ENCODE assay signal across 4 fruit fly cellular contexts in the genomic region with DNA sequence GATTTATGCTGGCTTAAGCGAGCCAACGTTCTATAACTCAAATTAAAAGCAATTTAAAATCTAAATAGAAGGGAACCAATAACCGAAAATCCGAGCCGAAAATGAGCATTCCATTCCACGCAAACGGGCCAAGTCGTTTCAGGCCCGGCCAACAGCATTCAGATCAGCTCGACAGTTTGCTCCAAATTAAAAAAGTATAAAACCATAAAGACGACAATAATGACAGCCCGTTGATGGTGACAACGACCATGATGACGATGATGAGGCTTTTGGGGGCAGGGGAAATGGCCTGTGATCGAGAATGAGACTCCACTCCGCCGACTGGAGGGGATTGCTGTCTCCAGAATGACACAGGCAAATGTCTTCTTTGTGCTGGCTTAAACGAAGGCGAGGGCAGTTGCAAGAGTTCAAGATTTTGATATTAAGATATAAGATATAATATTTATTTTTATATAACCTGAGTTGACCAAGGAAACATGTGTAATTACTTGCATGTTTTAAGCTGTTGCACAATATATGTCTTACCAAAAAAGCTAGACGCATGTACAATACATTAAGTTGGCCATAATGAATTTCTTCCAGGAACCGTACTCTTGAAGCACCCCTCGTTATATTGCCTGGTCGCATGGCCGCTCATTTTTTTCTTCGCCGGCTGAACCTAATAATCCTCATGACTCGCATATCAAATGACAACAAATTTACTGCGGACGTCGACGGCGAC.
TF ChIP-seq lines count a peak whose summit lies in the region.

No protein-coding gene starts in this region.

- TF ChIP-seq CTCF in whole organism, embryonic (GFP tag; optimal IDR thresholded peaks at IDR 0.05; lab: Kevin White, UChicago): no peak

TF ChIP-seq in whole organism, embryonic, 481 proteins besides CTCF, POLR2A, EP300 and RAD21 (continues in another document):
- peak; percentile 47 for TF ChIP-seq gem (tag; optimal IDR thresholded peaks at IDR 0.05; lab: Kevin White, UChicago)
- 0 out of 2 replicates have a peak, but pooled peaks have one; percentile 20 for TF ChIP-seq lmd (GFP tag; IDR thresholded peaks at IDR 0.05; lab: Robert Waterston, UW)
- peak; percentile 39 for TF ChIP-seq CG10267 (tag; optimal IDR thresholded peaks at IDR 0.05; lab: Kevin White, UChicago)
- peak; percentile 5 for TF ChIP-seq Ssrp (tag; optimal IDR thresholded peaks at IDR 0.05; lab: Kevin White, UChicago)
- peak; percentile 55 for TF ChIP-seq phol (tag; optimal IDR thresholded peaks at IDR 0.05; lab: Kevin White, UChicago)
- peak; percentile 19 for TF ChIP-seq CG7839 (tag; optimal IDR thresholded peaks at IDR 0.05; lab: Kevin White, UChicago)
- peak; percentile 56; the same call in 1 of the 3 replicates for TF ChIP-seq zfh1 (GFP tag; IDR thresholded peaks at IDR 0.05; lab: Robert Waterston, UW)
- no peak for TF ChIP-seq chn (GFP tag; optimal IDR thresholded peaks at IDR 0.05; lab: Kevin White, UChicago)
- peak; percentile 45; the same call in 1 of the 2 replicates for TF ChIP-seq Xrp1 (GFP tag; IDR thresholded peaks at IDR 0.05; lab: Robert Waterston, UW)
- TF ChIP-seq D19A (tag; optimal IDR thresholded peaks at IDR 0.05; lab: Kevin White, UChicago): peak; percentile 33
- no peak for TF ChIP-seq HLH54F (GFP tag; optimal IDR thresholded peaks at IDR 0.05; lab: Kevin White, UChicago)
- TF ChIP-seq CG7372 (GFP tag; IDR thresholded peaks at IDR 0.05; lab: Robert Waterston, UW): no peak
- TF ChIP-seq lab (GFP tag; optimal IDR thresholded peaks at IDR 0.05; lab: Kevin White, UChicago): peak; percentile 9
- peak; percentile 10 for TF ChIP-seq CG18599 (GFP tag; optimal IDR thresholded peaks at IDR 0.05; lab: Kevin White, UChicago)
- peak; percentile 3 for TF ChIP-seq lbe (GFP tag; optimal IDR thresholded peaks at IDR 0.05; lab: Kevin White, UChicago)
- TF ChIP-seq dpn (GFP tag; optimal IDR thresholded peaks at IDR 0.05; lab: Kevin White, UChicago): no peak
- TF ChIP-seq ci (GFP tag; IDR thresholded peaks at IDR 0.05; lab: Robert Waterston, UW): 0 out of 3 replicates have a peak, but pooled peaks have one; percentile 13
- no peak for TF ChIP-seq da (GFP tag; optimal IDR thresholded peaks at IDR 0.05; lab: Kevin White, UChicago)
- TF ChIP-seq fd96Cb (tag; optimal IDR thresholded peaks at IDR 0.05; lab: Kevin White, UChicago): peak; percentile 11
- TF ChIP-seq fru (optimal IDR thresholded peaks at IDR 0.05; lab: Kevin White, UChicago): no peak

TF ChIP-seq in whole organism, prepupa, 60 proteins besides CTCF, POLR2A, EP300 and RAD21 (continues in another document):
- peak; percentile 29 for TF ChIP-seq CG32006 (GFP tag; optimal IDR thresholded peaks at IDR 0.05; lab: Kevin White, UChicago)
- peak; percentile 74 for TF ChIP-seq Ets96B (tag; optimal IDR thresholded peaks at IDR 0.05; lab: Kevin White, UChicago)
- peak; percentile 51 for TF ChIP-seq CG8632 (GFP tag; optimal IDR thresholded peaks at IDR 0.05; lab: Kevin White, UChicago)
- peak; percentile 20 for TF ChIP-seq esn (GFP tag; optimal IDR thresholded peaks at IDR 0.05; lab: Kevin White, UChicago)
- peak in 1 of 2 experiments; percentile 10 for TF ChIP-seq ss (GFP tag; optimal IDR thresholded peaks at IDR 0.05; lab: Kevin White, UChicago)
- peak; percentile 32 for TF ChIP-seq Met (GFP tag; optimal IDR thresholded peaks at IDR 0.05; lab: Kevin White, UChicago)
- TF ChIP-seq CG7368 (GFP tag; optimal IDR thresholded peaks at IDR 0.05; lab: Kevin White, UChicago): no peak
- no peak for TF ChIP-seq CG1621 (tag; optimal IDR thresholded peaks at IDR 0.05; lab: Kevin White, UChicago)
- peak; percentile 20 for TF ChIP-seq Blimp-1 (GFP tag; optimal IDR thresholded peaks at IDR 0.05; lab: Kevin White, UChicago)
- peak; percentile 23 for TF ChIP-seq CG11762 (GFP tag; optimal IDR thresholded peaks at IDR 0.05; lab: Kevin White, UChicago; ENCODE audit: insufficient read depth)
- no peak for TF ChIP-seq fd85E (GFP tag; optimal IDR thresholded peaks at IDR 0.05; lab: Kevin White, UChicago)
- no peak for TF ChIP-seq Hr4 (GFP tag; optimal IDR thresholded peaks at IDR 0.05; lab: Kevin White, UChicago)
- TF ChIP-seq Eip78C (GFP tag; lab: Kevin White, UChicago): peak; percentile 61
- no peak for TF ChIP-seq net (GFP tag; optimal IDR thresholded peaks at IDR 0.05; lab: Kevin White, UChicago)
- no peak for TF ChIP-seq CG11294 (GFP tag; IDR thresholded peaks at IDR 0.05; lab: Robert Waterston, UW)
- no peak for TF ChIP-seq CG31627 (GFP tag; optimal IDR thresholded peaks at IDR 0.05; lab: Kevin White, UChicago)
- no peak for TF ChIP-seq CG6792 (GFP tag; optimal IDR thresholded peaks at IDR 0.05; lab: Kevin White, UChicago)
- TF ChIP-seq CG8119 (GFP tag; IDR thresholded peaks at IDR 0.05; lab: Robert Waterston, UW): 0 out of 3 replicates have a peak, but pooled peaks have one; percentile 21
- peak; percentile 43 for TF ChIP-seq CG3919 (GFP tag; optimal IDR thresholded peaks at IDR 0.05; lab: Kevin White, UChicago)
- TF ChIP-seq CG15336 (GFP tag; IDR thresholded peaks at IDR 0.05; lab: Robert Waterston, UW): no peak
- TF ChIP-seq CG10631 (GFP tag; optimal IDR thresholded peaks at IDR 0.05; lab: Kevin White, UChicago): peak; percentile 21

TF ChIP-seq in whole organism, pupa, 21 proteins besides CTCF, POLR2A, EP300 and RAD21:
- TF ChIP-seq CG17806 (tag; optimal IDR thresholded peaks at IDR 0.05; lab: Kevin White, UChicago) (peak; percentile 73), EcR (GFP tag; optimal IDR thresholded peaks at IDR 0.05; lab: Kevin White, UChicago) (peak; percentile 43), CG10348 (GFP tag; IDR thresholded peaks at IDR 0.05; lab: Robert Waterston, UW) (no peak), CG15710 (tag; optimal IDR thresholded peaks at IDR 0.05; lab: Kevin White, UChicago) (peak; percentile 63), CG8159 (tag; optimal IDR thresholded peaks at IDR 0.05; lab: Kevin White, UChicago) (peak; percentile 79), rn (GFP tag; IDR thresholded peaks at IDR 0.05; lab: Robert Waterston, UW) (no peak), CG9948 (tag; optimal IDR thresholded peaks at IDR 0.05; lab: Kevin White, UChicago) (peak; percentile 70), Snoo (tag; optimal IDR thresholded peaks at IDR 0.05; lab: Kevin White, UChicago) (peak; percentile 61), gl (tag; optimal IDR thresholded peaks at IDR 0.05; lab: Kevin White, UChicago) (peak; percentile 5), CG14655 (GFP tag; optimal IDR thresholded peaks at IDR 0.05; lab: Kevin White, UChicago) (peak; percentile 59), CG8301 (tag; optimal IDR thresholded peaks at IDR 0.05; lab: Kevin White, UChicago) (peak; percentile 36), CG4496 (GFP tag; IDR thresholded peaks at IDR 0.05; lab: Robert Waterston, UW) (no peak), CG34367 (tag; optimal IDR thresholded peaks at IDR 0.05; lab: Kevin White, UChicago) (no peak)

TF ChIP-seq in whole organism, wandering third instar larva, 38 proteins besides CTCF, POLR2A, EP300 and RAD21:
- TF ChIP-seq br (GFP tag; optimal IDR thresholded peaks at IDR 0.05; lab: Kevin White, UChicago): no peak
- TF ChIP-seq sage (GFP tag; optimal IDR thresholded peaks at IDR 0.05; lab: Kevin White, UChicago): peak; percentile 8
- no peak for TF ChIP-seq dsf (GFP tag; optimal IDR thresholded peaks at IDR 0.05; lab: Kevin White, UChicago; ENCODE audit: borderline replicate concordance)
- peak; percentile 56 for TF ChIP-seq HLH106 (tag; optimal IDR thresholded peaks at IDR 0.05; lab: Kevin White, UChicago)
- no peak for TF ChIP-seq dl (GFP tag; optimal IDR thresholded peaks at IDR 0.05; lab: Kevin White, UChicago; ENCODE audit: insufficient read depth in 1 of 2, partially characterized antibody in 2 of 2)
- no peak for TF ChIP-seq GATAd (GFP tag; optimal IDR thresholded peaks at IDR 0.05; lab: Kevin White, UChicago)
- no peak for TF ChIP-seq pan (optimal IDR thresholded peaks at IDR 0.05; lab: Kevin White, UChicago)
- no peak for TF ChIP-seq Hnf4 (GFP tag; optimal IDR thresholded peaks at IDR 0.05; lab: Kevin White, UChicago)
- TF ChIP-seq sv (GFP tag; optimal IDR thresholded peaks at IDR 0.05; lab: Kevin White, UChicago): no peak
- TF ChIP-seq Sp1 (GFP tag; optimal IDR thresholded peaks at IDR 0.05; lab: Kevin White, UChicago): peak; percentile 24
- no peak for TF ChIP-seq Rel (GFP tag; optimal IDR thresholded peaks at IDR 0.05; lab: Kevin White, UChicago)
- TF ChIP-seq Rel (tag; optimal IDR thresholded peaks at IDR 0.05; lab: Kevin White, UChicago): no peak
- TF ChIP-seq psq (GFP tag; optimal IDR thresholded peaks at IDR 0.05; lab: Kevin White, UChicago): peak; percentile 36
- peak; percentile 13 for TF ChIP-seq CG9705 (GFP tag; optimal IDR thresholded peaks at IDR 0.05; lab: Kevin White, UChicago)
- peak; percentile 29 for TF ChIP-seq OdsH (GFP tag; optimal IDR thresholded peaks at IDR 0.05; lab: Kevin White, UChicago)
- no peak for TF ChIP-seq usp (GFP tag; optimal IDR thresholded peaks at IDR 0.05; lab: Kevin White, UChicago)
- TF ChIP-seq N (GFP tag; optimal IDR thresholded peaks at IDR 0.05; lab: Kevin White, UChicago): no peak
- TF ChIP-seq Mio (GFP tag; optimal IDR thresholded peaks at IDR 0.05; lab: Kevin White, UChicago): no peak
- no peak for TF ChIP-seq Hr83 (GFP tag; optimal IDR thresholded peaks at IDR 0.05; lab: Kevin White, UChicago; ENCODE audit: poor library complexity, severe bottlenecking)
- TF ChIP-seq rgr (GFP tag; optimal IDR thresholded peaks at IDR 0.05; lab: Kevin White, UChicago): peak; percentile 10
- no peak for TF ChIP-seq Dfd (GFP tag; optimal IDR thresholded peaks at IDR 0.05; lab: Kevin White, UChicago)
- TF ChIP-seq Jra (GFP tag; optimal IDR thresholded peaks at IDR 0.05; lab: Kevin White, UChicago): no peak
- no peak for TF ChIP-seq lola (GFP tag; optimal IDR thresholded peaks at IDR 0.05; lab: Kevin White, UChicago)
- TF ChIP-seq h (GFP tag; optimal IDR thresholded peaks at IDR 0.05; lab: Kevin White, UChicago): peak; percentile 19
- TF ChIP-seq Hr78 (GFP tag; optimal IDR thresholded peaks at IDR 0.05; lab: Kevin White, UChicago): no peak
- TF ChIP-seq brk (GFP tag; optimal IDR thresholded peaks at IDR 0.05; lab: Kevin White, UChicago): no peak
- TF ChIP-seq dmrt93B (GFP tag; optimal IDR thresholded peaks at IDR 0.05; lab: Kevin White, UChicago): peak; percentile 48
- TF ChIP-seq Myc (optimal IDR thresholded peaks at IDR 0.05; lab: Kevin White, UChicago): no peak
- peak; percentile 28 for TF ChIP-seq fru (GFP tag; optimal IDR thresholded peaks at IDR 0.05; lab: Kevin White, UChicago)
- TF ChIP-seq foxo (GFP tag; optimal IDR thresholded peaks at IDR 0.05; lab: Kevin White, UChicago): peak in 1 of 2 experiments; percentile 49
